Fruit fly (Drosophila melanogaster): ENCODE results near the gene CG12170.

Gene CG12170

dm6 chr3R:5658984-5659802, 22.2 kb downstream of the CG12170 start (continued):
- TF ChIP-seq HLH4C (GFP tag; IDR thresholded peaks at IDR 0.05; ENCODE audit: partially characterized antibody) = no peak
- TF ChIP-seq CG6689 (GFP tag; IDR thresholded peaks at IDR 0.05) = 0 out of 2 replicates have a peak, but pooled peaks have one; percentile 5
- TF ChIP-seq CG5953 (GFP tag; IDR thresholded peaks at IDR 0.05) = no peak
- TF ChIP-seq Opbp (GFP tag; IDR thresholded peaks at IDR 0.05; ENCODE audit: partially characterized antibody) = 0 out of 3 replicates have a peak, but pooled peaks have one; percentile 25
- no peak for TF ChIP-seq run (tag; optimal IDR thresholded peaks at IDR 0.05)
- TF ChIP-seq CG10565 (GFP tag; optimal IDR thresholded peaks at IDR 0.05) = no peak
- no peak for TF ChIP-seq danr (GFP tag; IDR thresholded peaks at IDR 0.05)
- TF ChIP-seq CG3726 (GFP tag; IDR thresholded peaks at IDR 0.05) = no peak
- no peak for TF ChIP-seq CG31365 (tag; optimal IDR thresholded peaks at IDR 0.05)
- TF ChIP-seq Poxn (GFP tag; IDR thresholded peaks at IDR 0.05) = no peak
- TF ChIP-seq Oaz (GFP tag; IDR thresholded peaks at IDR 0.05) = no peak
- peak; percentile 43; the same call in 1 of the 3 replicates for TF ChIP-seq dysf (GFP tag; IDR thresholded peaks at IDR 0.05)
- TF ChIP-seq tx (GFP tag; optimal IDR thresholded peaks at IDR 0.05) = no peak
- peak; percentile 35; the same call in 1 of the 2 replicates for TF ChIP-seq slbo (GFP tag; IDR thresholded peaks at IDR 0.05)
- no peak for TF ChIP-seq Lpt (GFP tag; optimal IDR thresholded peaks at IDR 0.05)
- TF ChIP-seq Vsx1 (GFP tag; optimal IDR thresholded peaks at IDR 0.05) = no peak
- no peak for TF ChIP-seq CG33557 (GFP tag; optimal IDR thresholded peaks at IDR 0.05)
- no peak for TF ChIP-seq Doc2 (GFP tag; IDR thresholded peaks at IDR 0.05)
- no peak for TF ChIP-seq gsb (GFP tag; IDR thresholded peaks at IDR 0.05)
- TF ChIP-seq repo (GFP tag; optimal IDR thresholded peaks at IDR 0.05) = no peak
- TF ChIP-seq hkb (optimal IDR thresholded peaks at IDR 0.05) = no peak
- no peak for TF ChIP-seq hkb (GFP tag; IDR thresholded peaks at IDR 0.05)
- peak; percentile 49 for TF ChIP-seq BEAF-32 (GFP tag; optimal IDR thresholded peaks at IDR 0.05)
- no peak for TF ChIP-seq chn (GFP tag; optimal IDR thresholded peaks at IDR 0.05)
- peak in 1 of 2 experiments; percentile 15 for TF ChIP-seq Eip74EF (GFP tag; optimal IDR thresholded peaks at IDR 0.05)
- TF ChIP-seq kni (GFP tag; optimal IDR thresholded peaks at IDR 0.05) = peak; percentile 4
- no peak for TF ChIP-seq CG3407 (GFP tag; optimal IDR thresholded peaks at IDR 0.05)
- no peak for TF ChIP-seq CG8290 (GFP tag; optimal IDR thresholded peaks at IDR 0.05)
- peak in 1 of 2 experiments; percentile 30 for TF ChIP-seq CG8290 (tag; optimal IDR thresholded peaks at IDR 0.05)
- peak; percentile 60 for TF ChIP-seq sens (GFP tag)
- 0 out of 3 replicates have a peak, but pooled peaks have one; percentile 43 for TF ChIP-seq zfh1 (GFP tag; IDR thresholded peaks at IDR 0.05)
- no peak for TF ChIP-seq Dek (tag; optimal IDR thresholded peaks at IDR 0.05)
- TF ChIP-seq CG13287 (GFP tag; IDR thresholded peaks at IDR 0.05; ENCODE audit: partially characterized antibody) = no peak
- TF ChIP-seq CG34224 (GFP tag; IDR thresholded peaks at IDR 0.05; ENCODE audit: partially characterized antibody) = no peak
- TF ChIP-seq Rfx (GFP tag; IDR thresholded peaks at IDR 0.05) = peak; percentile 26
- peak; percentile 24 for TF ChIP-seq D (optimal IDR thresholded peaks at IDR 0.05)
- no peak for TF ChIP-seq D (GFP tag; optimal IDR thresholded peaks at IDR 0.05)
- TF ChIP-seq Oli (tag; optimal IDR thresholded peaks at IDR 0.05) = no peak
- no peak for TF ChIP-seq Hand (GFP tag; optimal IDR thresholded peaks at IDR 0.05)
- no peak for TF ChIP-seq ham (GFP tag; IDR thresholded peaks at IDR 0.05)
- no peak for TF ChIP-seq CG30020 (tag; optimal IDR thresholded peaks at IDR 0.05)
- no peak for TF ChIP-seq CHES-1-like (GFP tag; optimal IDR thresholded peaks at IDR 0.05)
- TF ChIP-seq dati (GFP tag; IDR thresholded peaks at IDR 0.05) = no peak
- TF ChIP-seq jigr1 (GFP tag; IDR thresholded peaks at IDR 0.05) = no peak
- peak; percentile 53 for TF ChIP-seq CG32532 (GFP tag; IDR thresholded peaks at IDR 0.05)
- peak; percentile 40 for TF ChIP-seq bbx (GFP tag; IDR thresholded peaks at IDR 0.05; ENCODE audit: partially characterized antibody)
- no peak for TF ChIP-seq CG9215 (GFP tag; IDR thresholded peaks at IDR 0.05)
- no peak for TF ChIP-seq CG2889 (GFP tag; IDR thresholded peaks at IDR 0.05)
- TF ChIP-seq mld (GFP tag; IDR thresholded peaks at IDR 0.05; ENCODE audit: partially characterized antibody) = peak; percentile 37; the same call in 1 of the 3 replicates
- TF ChIP-seq CG8944 (GFP tag; optimal IDR thresholded peaks at IDR 0.05) = no peak
